Worm (Caenorhabditis elegans): ENCODE data around the gene sdha-1.

Gene sdha-1

ce11 chrX:8567823-8568314 lies 22.0 kb upstream of the sdha-1 start:
- TF ChIP-seq nhr-237 (tag; optimal IDR thresholded peaks at IDR 0.05) (no peak), elt-2 (tag; optimal IDR thresholded peaks at IDR 0.05) (peak; percentile 38)

- TF ChIP-seq pha-4 (tag; optimal IDR thresholded peaks at IDR 0.05) (no peak), nhr-77 (tag; optimal IDR thresholded peaks at IDR 0.05) (no peak), nhr-28 (tag; optimal IDR thresholded peaks at IDR 0.05) (no peak), aly-2 (tag; optimal IDR thresholded peaks at IDR 0.05) (no peak), unc-39 (tag; optimal IDR thresholded peaks at IDR 0.05) (no peak), ceh-9 (tag; optimal IDR thresholded peaks at IDR 0.05) (no peak), R02D3.7 (tag; optimal IDR thresholded peaks at IDR 0.05) (no peak), elt-2 (tag; optimal IDR thresholded peaks at IDR 0.05) (peak; percentile 96), unc-62 (GFP tag; optimal IDR thresholded peaks at IDR 0.05) (peak; percentile 18), fkh-10 (GFP tag; optimal IDR thresholded peaks at IDR 0.05) (no peak), mdl-1 (tag; optimal IDR thresholded peaks at IDR 0.05) (no peak), ztf-11 (tag; optimal IDR thresholded peaks at IDR 0.05) (no peak), elt-3 (tag; optimal IDR thresholded peaks at IDR 0.05) (peak in 1 of 3 experiments; percentile 6), ama-1 (optimal IDR thresholded peaks at IDR 0.05) (no peak)
Measured at ce11 chrX:8567166-8567565, 21.3 kb upstream of the sdha-1 start.

ce11 chrX:8566521-8567032 lies 20.8 kb upstream of the sdha-1 start:
- TF ChIP-seq pqm-1 (tag; optimal IDR thresholded peaks at IDR 0.05), result no peak
- TF ChIP-seq lin-39 (tag; optimal IDR thresholded peaks at IDR 0.05), result no peak
- no peak for TF ChIP-seq fos-1 (tag; optimal IDR thresholded peaks at IDR 0.05)

ce11 chrX:8565810-8566416 lies 20.1 kb upstream of the sdha-1 start:
- no peak for TF ChIP-seq fos-1 (tag; optimal IDR thresholded peaks at IDR 0.05)
- no peak for TF ChIP-seq eor-1 (tag; optimal IDR thresholded peaks at IDR 0.05)
- no peak for TF ChIP-seq ceh-82 (tag; optimal IDR thresholded peaks at IDR 0.05)
- no peak for TF ChIP-seq snpc-4 (tag; optimal IDR thresholded peaks at IDR 0.05)
- TF ChIP-seq unc-39 (tag; optimal IDR thresholded peaks at IDR 0.05), result no peak
- peak; percentile 4 for TF ChIP-seq sea-2 (GFP tag; optimal IDR thresholded peaks at IDR 0.05)
- TF ChIP-seq lin-39 (tag; optimal IDR thresholded peaks at IDR 0.05), result peak; percentile 67
- TF ChIP-seq nhr-77 (tag; optimal IDR thresholded peaks at IDR 0.05), result no peak
- no peak for TF ChIP-seq zag-1 (tag; optimal IDR thresholded peaks at IDR 0.05)
- peak; percentile 44 for TF ChIP-seq hmg-11 (tag; optimal IDR thresholded peaks at IDR 0.05)
- TF ChIP-seq ceh-16 (tag; optimal IDR thresholded peaks at IDR 0.05), result no peak
- peak; percentile 84 for TF ChIP-seq nfya-1 (tag; optimal IDR thresholded peaks at IDR 0.05; ENCODE audit: insufficient read depth)
- peak; percentile 2 for TF ChIP-seq nhr-23 (tag; optimal IDR thresholded peaks at IDR 0.05)

- TF ChIP-seq tbx-2 (tag; optimal IDR thresholded peaks at IDR 0.05) (no peak), elt-2 (tag; optimal IDR thresholded peaks at IDR 0.05) (peak; percentile 23), nhr-43 (tag; optimal IDR thresholded peaks at IDR 0.05; ENCODE audit: poor library complexity, severe bottlenecking) (no peak), ceh-9 (tag; optimal IDR thresholded peaks at IDR 0.05) (no peak), pha-4 (tag; optimal IDR thresholded peaks at IDR 0.05) (peak; percentile 89)
Measured at ce11 chrX:8564451-8564795, 18.6 kb upstream of the sdha-1 start.

- TF ChIP-seq elt-1 (tag; optimal IDR thresholded peaks at IDR 0.05), result peak; percentile 62
- TF ChIP-seq nhr-23 (tag; optimal IDR thresholded peaks at IDR 0.05), result no peak
- no peak for TF ChIP-seq skn-1 (tag; optimal IDR thresholded peaks at IDR 0.05)
- no peak for TF ChIP-seq nhr-12 (tag; optimal IDR thresholded peaks at IDR 0.05)
- no peak for TF ChIP-seq snpc-4 (tag; optimal IDR thresholded peaks at IDR 0.05)
- no peak for TF ChIP-seq nhr-67 (tag; optimal IDR thresholded peaks at IDR 0.05)
- TF ChIP-seq lin-15B (tag; optimal IDR thresholded peaks at IDR 0.05), result no peak
- TF ChIP-seq fkh-2 (tag; optimal IDR thresholded peaks at IDR 0.05), result no peak
- no peak for TF ChIP-seq lin-39 (tag; optimal IDR thresholded peaks at IDR 0.05)
- TF ChIP-seq unc-39 (tag; optimal IDR thresholded peaks at IDR 0.05), result no peak
- no peak for TF ChIP-seq ceh-9 (tag; optimal IDR thresholded peaks at IDR 0.05)
- TF ChIP-seq ztf-4 (tag; optimal IDR thresholded peaks at IDR 0.05), result no peak
- no peak for TF ChIP-seq mdl-1 (tag; optimal IDR thresholded peaks at IDR 0.05)
- no peak for TF ChIP-seq fkh-10 (GFP tag; optimal IDR thresholded peaks at IDR 0.05)
- no peak for TF ChIP-seq daf-12 (tag; optimal IDR thresholded peaks at IDR 0.05)
- TF ChIP-seq jun-1 (tag; optimal IDR thresholded peaks at IDR 0.05), result peak; percentile 49
- no peak for TF ChIP-seq ceh-28 (tag; optimal IDR thresholded peaks at IDR 0.05)
- no peak for TF ChIP-seq lsy-12 (tag; optimal IDR thresholded peaks at IDR 0.05)
- no peak for TF ChIP-seq ceh-82 (tag; optimal IDR thresholded peaks at IDR 0.05)
- TF ChIP-seq pqm-1 (tag; optimal IDR thresholded peaks at IDR 0.05), result peak; percentile 60
- no peak for TF ChIP-seq unc-62 (GFP tag; optimal IDR thresholded peaks at IDR 0.05)
- no peak for TF ChIP-seq ama-1 (optimal IDR thresholded peaks at IDR 0.05)
- TF ChIP-seq pha-4 (tag; optimal IDR thresholded peaks at IDR 0.05), result no peak
- TF ChIP-seq ceh-16 (tag; optimal IDR thresholded peaks at IDR 0.05), result no peak
Measured at ce11 chrX:8563663-8564450, 18.0 kb upstream of the sdha-1 start.

Measured in whole organism, L3 larva.